Worm (Caenorhabditis elegans) whole organism, young adult: ENCODE results near the gene ska-3.

Experiments
- B0019.2 ChIP-seq: fragments of 200-800 bp; sonication (Bioruptor generic); conservative IDR thresholded peaks from 2 replicates; pipeline ENCODE4 v1.3.6; 2022; ENCODE audit warnings: missing genetic modification reagents, missing genetic modification characterization, missing compliant biosample characterization
- B0336.3 ChIP-seq: fragments of 200-800 bp; sonication (Bioruptor generic); IDR thresholded peaks from 2 replicates; pipeline ENCODE4 v1.3.6; 2022; ENCODE audit warnings: missing genetic modification characterization, missing compliant biosample characterization
- C06A6.2 ChIP-seq: fragments of 200-800 bp; sonication (Bioruptor generic); conservative IDR thresholded peaks from 2 replicates; pipeline ENCODE4 v1.3.6; 2022; ENCODE audit warnings: missing genetic modification characterization, missing compliant biosample characterization
- D2030.7 ChIP-seq: fragments of 200-800 bp; sonication (Bioruptor generic); IDR thresholded peaks from 2 replicates; pipeline ENCODE4 v1.3.6; 2022; ENCODE audit warnings: missing genetic modification reagents, missing genetic modification characterization, missing compliant biosample characterization
- F33H1.4 ChIP-seq: fragments of 200-800 bp; sonication (Bioruptor generic); IDR thresholded peaks from 2 replicates; pipeline ENCODE4 v1.3.6; 2022; ENCODE audit warnings: missing genetic modification reagents, missing genetic modification characterization, missing compliant biosample characterization
- K11D2.4 ChIP-seq: fragments of 200-800 bp; sonication (Bioruptor generic); IDR thresholded peaks from 2 replicates; pipeline ENCODE4 v1.3.6; 2022; ENCODE audit warnings: missing genetic modification reagents, missing genetic modification characterization, missing compliant biosample characterization
- T26A5.8 ChIP-seq: sonication (generic microtip); optimal IDR thresholded peaks from 2 replicates; lab custom pipeline; 2016; ENCODE audit warnings: missing genetic modification characterization, missing compliant biosample characterization
- Y53F4B.3 ChIP-seq: fragments of 200-800 bp; sonication (Bioruptor generic); IDR thresholded peaks from 2 replicates; pipeline ENCODE4 v1.3.6; 2022; ENCODE audit warnings: missing genetic modification reagents, missing genetic modification characterization, missing compliant biosample characterization
- Y67H2A.10 ChIP-seq: fragments of 200-800 bp; sonication (Bioruptor generic); conservative IDR thresholded peaks from 2 replicates; pipeline ENCODE4 v1.3.6; 2022; ENCODE audit warnings: missing genetic modification reagents, missing genetic modification characterization, missing compliant biosample characterization
- ZK185.1 ChIP-seq: sonication (generic microtip); optimal IDR thresholded peaks from 2 replicates; lab custom pipeline; 2016; ENCODE audit warnings: mild to moderate bottlenecking, missing genetic modification characterization, missing compliant biosample characterization; ENCODE audit not compliant: poor library complexity, severe bottlenecking
- akir-1 ChIP-seq: fragments of 200-800 bp; sonication (Bioruptor generic); optimal IDR thresholded peaks from 2 replicates; lab custom pipeline; 2018; ENCODE audit warnings: mild to moderate bottlenecking, missing genetic modification characterization, moderate library complexity, missing compliant biosample characterization
- atf-7 ChIP-seq: sonication (generic microtip); optimal IDR thresholded peaks from 2 replicates; lab custom pipeline; 2017; ENCODE audit warnings: mild to moderate bottlenecking, missing genetic modification characterization, missing compliant biosample characterization
- attf-6 ChIP-seq: fragments of 200-800 bp; sonication (Bioruptor generic); IDR thresholded peaks from 2 replicates; pipeline ENCODE4 v1.3.6; 2022; ENCODE audit warnings: missing genetic modification reagents, missing genetic modification characterization, missing compliant biosample characterization
- bed-1 ChIP-seq: fragments of 200-800 bp; sonication (Bioruptor generic); IDR thresholded peaks from 2 replicates; pipeline ENCODE4 v1.3.6; 2022; ENCODE audit warnings: missing genetic modification reagents, missing genetic modification characterization, missing compliant biosample characterization
- ceh-100 ChIP-seq: fragments of 200-800 bp; sonication (Bioruptor generic); IDR thresholded peaks from 2 replicates; pipeline ENCODE4 v1.3.6; 2022; ENCODE audit warnings: missing genetic modification reagents, missing genetic modification characterization, missing compliant biosample characterization
- ceh-27 ChIP-seq: fragments of 200-800 bp; sonication (Bioruptor generic); optimal IDR thresholded peaks from 2 replicates; lab custom pipeline; 2018; ENCODE audit warnings: mild to moderate bottlenecking, missing genetic modification characterization, moderate library complexity, missing compliant biosample characterization
- ceh-79 ChIP-seq: sonication (generic microtip); optimal IDR thresholded peaks from 2 replicates; lab custom pipeline; 2017; ENCODE audit warnings: mild to moderate bottlenecking, missing genetic modification characterization, missing compliant biosample characterization
- ceh-91 ChIP-seq: fragments of 200-800 bp; sonication (Bioruptor generic); IDR thresholded peaks from 2 replicates; pipeline ENCODE4 v1.3.6; 2022; ENCODE audit warnings: missing genetic modification reagents, missing genetic modification characterization, missing compliant biosample characterization
- die-1 ChIP-seq: sonication (generic microtip); optimal IDR thresholded peaks from 2 replicates; lab custom pipeline; 2016; ENCODE audit warnings: missing genotype, mild to moderate bottlenecking, missing genetic modification characterization, missing compliant biosample characterization
- dpff-1 ChIP-seq: sonication (generic microtip); optimal IDR thresholded peaks from 2 replicates; lab custom pipeline; 2017; ENCODE audit warnings: mild to moderate bottlenecking, missing genetic modification characterization, missing compliant biosample characterization
- egl-18 ChIP-seq: fragments of 200-800 bp; sonication (Bioruptor generic); IDR thresholded peaks from 2 replicates; pipeline ENCODE4 v1.3.6; 2022; ENCODE audit warnings: missing genetic modification reagents, missing genetic modification characterization, missing compliant biosample characterization
- ets-4 ChIP-seq: fragments of 200-800 bp; sonication (Bioruptor generic); optimal IDR thresholded peaks from 2 replicates; lab custom pipeline; 2018; ENCODE audit warnings: mild to moderate bottlenecking, missing genetic modification characterization, missing compliant biosample characterization
- gei-17 ChIP-seq: fragments of 200-800 bp; sonication (Bioruptor generic); optimal IDR thresholded peaks from 2 replicates; lab custom pipeline; 2018; ENCODE audit warnings: mild to moderate bottlenecking, missing genetic modification characterization, missing compliant biosample characterization
- hlh-12 ChIP-seq: sonication (generic microtip); optimal IDR thresholded peaks from 2 replicates; lab custom pipeline; 2016; ENCODE audit warnings: missing genetic modification characterization, missing compliant biosample characterization
- hlh-26 ChIP-seq: fragments of 200-800 bp; sonication (Bioruptor generic); conservative IDR thresholded peaks from 2 replicates; pipeline ENCODE4 v1.3.6; 2022; ENCODE audit warnings: missing genetic modification reagents, missing genetic modification characterization, missing compliant biosample characterization
- hrde-1 ChIP-seq: sonication (generic microtip); optimal IDR thresholded peaks from 2 replicates; lab custom pipeline; 2016; ENCODE audit warnings: missing genetic modification characterization, mild to moderate bottlenecking, missing compliant biosample characterization, moderate library complexity, missing genotype, missing genetic modification reagents, borderline replicate concordance
- hsf-1 ChIP-seq: fragments of 200-800 bp; sonication (Bioruptor generic); IDR thresholded peaks from 2 replicates; pipeline ENCODE4 v1.3.6; 2022; ENCODE audit warnings: missing genetic modification reagents, missing genetic modification characterization, missing compliant biosample characterization
- let-526 ChIP-seq: fragments of 200-800 bp; sonication (Bioruptor generic); IDR thresholded peaks from 2 replicates; pipeline ENCODE4 v1.3.6; 2022; ENCODE audit warnings: missing genetic modification reagents, missing genetic modification characterization, missing compliant biosample characterization
- let-607 ChIP-seq, 2 experiments: fragments of 200-800 bp in 1 of 2; sonication (Bioruptor generic) in 1 of 2; sonication (generic microtip) in 1 of 2; optimal IDR thresholded peaks; 2 replicates each; lab custom pipeline; 2016 to 2018; ENCODE audit warnings: mild to moderate bottlenecking in 2 of 2, missing compliant biosample characterization in 2 of 2, missing genetic modification characterization in 2 of 2, moderate library complexity in 2 of 2, missing genotype in 1 of 2
- lsl-1 ChIP-seq: fragments of 200-800 bp; sonication (Bioruptor generic); optimal IDR thresholded peaks from 2 replicates; lab custom pipeline; 2018; ENCODE audit warnings: mild to moderate bottlenecking, missing genetic modification characterization, moderate library complexity, missing compliant biosample characterization
- lsy-27 ChIP-seq: sonication (generic microtip); optimal IDR thresholded peaks from 2 replicates; lab custom pipeline; 2017; ENCODE audit warnings: missing genetic modification characterization, mild to moderate bottlenecking, missing compliant biosample characterization, antibody characterized with exemption, missing genotype, borderline replicate concordance; ENCODE audit not compliant: insufficient read depth
- madf-3 ChIP-seq: fragments of 200-800 bp; sonication (Bioruptor generic); IDR thresholded peaks from 2 replicates; pipeline ENCODE4 v1.3.6; 2022; ENCODE audit warnings: missing genetic modification reagents, missing genetic modification characterization, missing compliant biosample characterization
- madf-8 ChIP-seq: fragments of 200-800 bp; sonication (Bioruptor generic); conservative IDR thresholded peaks from 2 replicates; pipeline ENCODE4 v1.3.6; 2022; ENCODE audit warnings: missing genetic modification reagents, missing genetic modification characterization, missing compliant biosample characterization
- nfyb-1 ChIP-seq: fragments of 200-800 bp; sonication (Bioruptor generic); IDR thresholded peaks from 2 replicates; pipeline ENCODE4 v1.3.6; 2022; ENCODE audit warnings: missing genetic modification reagents, missing genetic modification characterization, missing compliant biosample characterization
- nhr-120 ChIP-seq: fragments of 200-800 bp; sonication (Bioruptor generic); IDR thresholded peaks from 2 replicates; pipeline ENCODE4 v1.3.6; 2022; ENCODE audit warnings: missing genetic modification characterization, missing compliant biosample characterization
- pbrm-1 ChIP-seq: fragments of 200-800 bp; sonication (Bioruptor generic); IDR thresholded peaks from 2 replicates; pipeline ENCODE4 v1.3.6; 2022; ENCODE audit warnings: missing genetic modification reagents, missing genetic modification characterization, missing compliant biosample characterization
- pha-4 ChIP-seq: fragments of 150-350 bp; sonication (generic microtip); optimal IDR thresholded peaks from 2 replicates; lab custom pipeline; 2014; ENCODE audit warnings: missing biosample characterization, missing genetic modification reagents, missing genetic modification characterization
- rec-8 ChIP-seq, 2 experiments: sonication (generic microtip); optimal IDR thresholded peaks; 2 replicates each; lab custom pipeline; 2016; ENCODE audit warnings: mild to moderate bottlenecking in 2 of 2, missing genetic modification characterization in 2 of 2, missing genetic modification reagents in 2 of 2, missing genotype in 2 of 2, missing biosample characterization in 1 of 2, missing compliant biosample characterization in 1 of 2, moderate library complexity in 1 of 2
- rpc-1 ChIP-seq, 2 experiments: fragments of 150-350 bp in 1 of 2; sonication (generic microtip) in 1 of 2; optimal IDR thresholded peaks; 2 replicates each; lab custom pipeline; 2014 to 2018; ENCODE audit warnings: missing biosample characterization in 1 of 2, missing genetic modification characterization in 1 of 2, missing genetic modification reagents in 1 of 2, missing genotype in 1 of 2
- snpc-1.3 ChIP-seq: sonication (generic microtip); optimal IDR thresholded peaks from 2 replicates; lab custom pipeline; 2017; ENCODE audit warnings: missing genetic modification characterization, mild to moderate bottlenecking, missing compliant biosample characterization, antibody characterized with exemption, moderate library complexity, missing genotype, missing genetic modification reagents; ENCODE audit not compliant: insufficient read depth
- sptf-2 ChIP-seq: fragments of 200-800 bp; sonication (Bioruptor generic); optimal IDR thresholded peaks from 2 replicates; lab custom pipeline; 2018; ENCODE audit warnings: mild to moderate bottlenecking, missing genetic modification characterization, missing compliant biosample characterization
- zfh-2 ChIP-seq: fragments of 200-800 bp; sonication (Bioruptor generic); conservative IDR thresholded peaks from 2 replicates; pipeline ENCODE4 v1.3.6; 2022; ENCODE audit warnings: missing genetic modification reagents, missing genetic modification characterization, missing compliant biosample characterization
- ztf-22 ChIP-seq: fragments of 200-800 bp; sonication (Bioruptor generic); optimal IDR thresholded peaks from 2 replicates; lab custom pipeline; 2018; ENCODE audit warnings: mild to moderate bottlenecking, missing genetic modification characterization, moderate library complexity, missing compliant biosample characterization
- ztf-26 ChIP-seq: sonication (generic microtip); optimal IDR thresholded peaks from 2 replicates; lab custom pipeline; 2017; ENCODE audit warnings: missing genetic modification characterization, missing compliant biosample characterization
- ztf-28 ChIP-seq: fragments of 200-800 bp; sonication (Bioruptor generic); IDR thresholded peaks from 2 replicates; pipeline ENCODE4 v1.3.6; 2022; ENCODE audit warnings: missing genetic modification reagents, missing genetic modification characterization, missing compliant biosample characterization
- ztf-3 ChIP-seq: fragments of 200-800 bp; sonication (Bioruptor generic); optimal IDR thresholded peaks from 2 replicates; lab custom pipeline; 2018; ENCODE audit warnings: mild to moderate bottlenecking, missing genetic modification characterization, missing compliant biosample characterization
- ztf-6 ChIP-seq: fragments of 200-800 bp; sonication (Bioruptor generic); IDR thresholded peaks from 2 replicates; pipeline ENCODE4 v1.3.6; 2022; ENCODE audit warnings: missing genetic modification reagents, missing genetic modification characterization, missing compliant biosample characterization

The ska-3 gene

DNA sequence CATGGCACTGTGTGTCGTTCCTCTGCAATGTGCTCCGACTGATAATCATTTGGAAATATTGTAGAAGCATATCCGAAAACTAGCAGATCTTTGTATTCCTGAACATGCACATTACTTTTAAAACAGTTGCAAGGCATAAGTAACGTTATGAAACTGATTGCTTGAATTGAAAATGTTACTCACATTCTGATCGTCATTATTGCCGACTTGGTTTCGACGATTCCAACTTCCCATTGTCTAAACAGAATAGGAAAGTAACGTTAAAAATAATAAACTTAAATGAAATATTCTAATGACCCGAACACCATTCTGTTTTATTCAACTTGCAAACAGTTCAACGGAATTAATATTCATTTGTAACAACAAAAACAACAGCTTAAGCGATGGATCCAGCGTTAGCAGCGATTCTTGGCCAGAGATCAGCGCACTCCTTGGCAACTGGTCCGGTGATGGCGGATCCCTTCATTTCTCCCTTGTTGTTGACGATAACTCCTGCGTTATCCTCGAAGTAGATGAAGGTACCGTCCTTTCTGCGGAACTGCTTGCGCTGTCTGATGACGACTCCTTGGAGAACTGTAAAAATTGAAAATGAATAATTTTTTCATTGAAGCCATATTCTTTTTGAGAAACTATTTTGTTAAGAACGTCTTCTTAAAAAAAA is 26.6 kb upstream of the ska-3 start, which contains the start of gene swp-1 (continued):
- TF ChIP-seq pha-4 (tag; lab: Kevin White, UChicago) (no peak), nfyb-1 (GFP tag; lab: Robert Waterston, UW) (no peak), K11D2.4 (GFP tag; lab: Robert Waterston, UW) (no peak), T26A5.8 (tag; lab: Kevin White, UChicago) (no peak), D2030.7 (GFP tag; lab: Robert Waterston, UW) (no peak), madf-8 (no peak), ceh-79 (tag; lab: Kevin White, UChicago) (no peak), ztf-22 (GFP tag; lab: Kevin White, UChicago) (no peak), F33H1.4 (peak; percentile 46), let-526 (GFP tag; lab: Robert Waterston, UW) (no peak), egl-18 (GFP tag; lab: Robert Waterston, UW) (no peak), die-1 (tag; lab: Kevin White, UChicago) (peak; percentile 50), zfh-2 (GFP tag; lab: Robert Waterston, UW) (no peak), ets-4 (GFP tag; lab: Kevin White, UChicago) (no peak), pbrm-1 (no peak), attf-6 (peak; percentile 76), nhr-120 (GFP tag; lab: Robert Waterston, UW) (no peak), rpc-1 (optimal IDR thresholded peaks at IDR 0.05; lab: Kevin White, UChicago) (no peak), rpc-1 (tag; optimal IDR thresholded peaks at IDR 0.05; lab: Kevin White, UChicago) (no peak), bed-1 (no peak), ztf-26 (tag; lab: Kevin White, UChicago) (no peak), ztf-3 (no peak), hsf-1 (GFP tag; lab: Robert Waterston, UW) (peak; percentile 60), ztf-6 (GFP tag; lab: Robert Waterston, UW) (no peak), hlh-12 (no peak), B0019.2 (GFP tag; lab: Robert Waterston, UW) (no peak), Y53F4B.3 (GFP tag; lab: Robert Waterston, UW) (no peak), ceh-100 (GFP tag; lab: Robert Waterston, UW) (peak; percentile 16; the same call in 1 of the 2 replicates), rec-8 (tag; optimal IDR thresholded peaks at IDR 0.05; lab: Kevin White, UChicago) (no peak), lsl-1 (GFP tag; lab: Kevin White, UChicago) (peak; percentile 38), atf-7 (tag; lab: Kevin White, UChicago) (no peak), gei-17 (GFP tag; lab: Kevin White, UChicago) (no peak), madf-3 (GFP tag; lab: Robert Waterston, UW) (peak; percentile 66; the same call in 1 of the 2 replicates), ceh-91 (GFP tag; lab: Robert Waterston, UW) (no peak), dpff-1 (tag; lab: Kevin White, UChicago) (no peak), ztf-28 (GFP tag; lab: Robert Waterston, UW) (no peak), akir-1 (no peak), lsy-27 (tag; lab: Kevin White, UChicago) (no peak), hlh-26 (GFP tag; lab: Robert Waterston, UW) (no peak), C06A6.2 (GFP tag; lab: Robert Waterston, UW) (no peak), Y67H2A.10 (no peak), hrde-1 (tag; lab: Kevin White, UChicago) (peak; percentile 12), ZK185.1 (tag; lab: Kevin White, UChicago) (no peak), sptf-2 (GFP tag; lab: Kevin White, UChicago) (no peak), let-607 (tag; optimal IDR thresholded peaks at IDR 0.05; lab: Kevin White, UChicago) (no peak), snpc-1.3 (tag; lab: Kevin White, UChicago) (no peak), B0336.3 (GFP tag; lab: Robert Waterston, UW) (peak; percentile 97), ceh-27 (GFP tag; lab: Kevin White, UChicago) (no peak)
